Fruit fly (Drosophila melanogaster) whole organism, wandering third instar larva: ENCODE measurements around the gene CG31272.

Experiments used
- Abd-B ChIP-seq: fragments of >200 bp; optimal IDR thresholded peaks from 2 replicates; lab custom pipeline; 2017; ENCODE audit warnings: missing biosample characterization, missing genetic modification characterization
- Jra ChIP-seq: sonication (Bioruptor generic); optimal IDR thresholded peaks from 2 replicates; lab custom pipeline; 2016; ENCODE audit warnings: missing biosample characterization, missing genetic modification characterization
- dsf ChIP-seq: sonication (Bioruptor generic); optimal IDR thresholded peaks from 2 replicates; lab custom pipeline; 2016; ENCODE audit warnings: missing biosample characterization, missing genetic modification characterization, borderline replicate concordance
- foxo ChIP-seq, 2 experiments: fragments of 200-800 bp; sonication (Bioruptor generic); optimal IDR thresholded peaks; 2 replicates in 1 of 2; 3 replicates in 1 of 2; lab custom pipeline; 2016 to 2017; ENCODE audit warnings: missing biosample characterization in 2 of 2, missing genetic modification characterization in 2 of 2
- jim ChIP-seq: fragments of 175-275, 200-325 bp; sonication (Bioruptor generic); optimal IDR thresholded peaks from 2 replicates; lab custom pipeline; 2016; ENCODE audit warnings: missing biosample characterization, mild to moderate bottlenecking, missing genetic modification characterization
- pan ChIP-seq: fragments of >200 bp; optimal IDR thresholded peaks from 2 replicates; lab custom pipeline; 2017
- rgr ChIP-seq: fragments of 200-800 bp; sonication (Bioruptor generic); optimal IDR thresholded peaks from 3 replicates; lab custom pipeline; 2016; ENCODE audit warnings: missing biosample characterization, mild to moderate bottlenecking, missing genetic modification characterization
- usp ChIP-seq: fragments of >200 bp; optimal IDR thresholded peaks from 2 replicates; lab custom pipeline; 2017; ENCODE audit warnings: missing biosample characterization, missing genetic modification characterization

DNA sequence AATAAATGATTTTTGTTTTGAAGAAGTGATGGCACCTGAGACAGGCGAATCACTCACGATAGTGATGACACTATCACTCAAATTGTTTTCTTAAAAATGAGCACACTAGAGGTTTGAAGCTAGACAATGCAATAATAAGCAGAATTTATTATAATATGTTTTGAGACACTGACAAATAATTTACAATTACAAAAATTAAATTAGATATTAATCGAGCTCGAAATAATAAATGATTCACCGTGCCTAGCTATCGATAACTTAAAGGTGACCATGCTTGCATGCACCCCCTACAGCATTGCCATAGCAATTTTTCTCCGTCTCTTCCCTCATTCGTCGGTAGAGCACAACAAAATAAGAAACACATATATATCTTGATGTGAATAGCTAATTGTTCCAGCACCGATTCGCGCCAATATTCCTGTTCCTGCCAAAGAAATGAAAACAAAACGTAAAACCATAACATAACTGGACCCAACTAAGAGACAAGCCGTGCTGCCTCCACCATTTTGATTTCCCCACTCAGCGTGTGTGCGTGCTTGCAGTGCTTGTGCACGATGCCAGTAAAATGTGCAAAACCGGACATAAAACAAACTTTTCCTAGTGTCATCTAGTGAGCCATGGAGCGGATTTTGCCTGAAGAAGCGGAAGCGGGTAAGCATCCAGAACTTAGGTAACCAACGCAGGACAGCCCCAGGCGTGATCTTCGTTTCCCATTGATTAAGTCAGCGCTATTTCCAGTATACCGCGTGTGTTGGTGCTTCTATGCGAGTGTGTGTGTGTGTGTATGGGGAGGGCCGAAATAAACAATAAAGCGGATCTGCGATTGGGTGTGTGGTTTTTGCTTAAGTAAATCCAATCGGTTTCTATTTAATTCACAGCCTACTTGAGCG, 2.0 kb upstream of the CG31272 start, which contains the start of the genes MED7 and Cap-H2:
- TF ChIP-seq Jra (peak; percentile 88), pan (lab: Kevin White, UChicago) (no peak), usp (no peak), foxo (GFP tag; optimal IDR thresholded peaks at IDR 0.05; lab: Kevin White, UChicago) (peak in 1 of 2 experiments; percentile 84), rgr (peak; percentile 77), Abd-B (no peak), jim (no peak), dsf (GFP tag; lab: Kevin White, UChicago) (peak; percentile 68)
